Worm (Caenorhabditis elegans) whole organism, young adult: ENCODE results near the gene F47G3.4.
A peak's percentile ranks its signal among the peaks of the same experiment; 100 is the strongest.

Experiments
- B0261.1 ChIP-seq: sonication (generic microtip); optimal IDR thresholded peaks from 2 replicates; lab custom pipeline; 2016; ENCODE audit warnings: mild to moderate bottlenecking, missing genetic modification characterization, moderate library complexity, missing compliant biosample characterization
- F23B12.7 ChIP-seq: sonication (generic microtip); optimal IDR thresholded peaks from 2 replicates; lab custom pipeline; 2017; ENCODE audit warnings: missing genetic modification characterization, mild to moderate bottlenecking, missing compliant biosample characterization, antibody characterized with exemption, moderate library complexity; ENCODE audit not compliant: insufficient read depth
- F33H1.4 ChIP-seq: fragments of 200-800 bp; sonication (Bioruptor generic); IDR thresholded peaks from 2 replicates; pipeline ENCODE4 v1.3.6; 2022; ENCODE audit warnings: missing genetic modification reagents, missing genetic modification characterization, missing compliant biosample characterization
- F37B4.10 ChIP-seq: fragments of 200-800 bp; sonication (Bioruptor generic); IDR thresholded peaks from 2 replicates; pipeline ENCODE4 v1.3.6; 2022; ENCODE audit warnings: missing genetic modification characterization, missing compliant biosample characterization
- F39B2.1 ChIP-seq: fragments of 200-800 bp; sonication (Bioruptor generic); IDR thresholded peaks from 2 replicates; pipeline ENCODE4 v1.3.6; 2022; ENCODE audit warnings: missing genetic modification reagents, missing genetic modification characterization, missing compliant biosample characterization
- F49E8.2 ChIP-seq: sonication (generic microtip); optimal IDR thresholded peaks from 3 replicates; lab custom pipeline; 2017; ENCODE audit warnings: missing genetic modification characterization, mild to moderate bottlenecking, missing compliant biosample characterization, antibody characterized with exemption, moderate library complexity; ENCODE audit not compliant: insufficient read depth
- F52B5.7 ChIP-seq: sonication (generic microtip); optimal IDR thresholded peaks from 2 replicates; lab custom pipeline; 2016; ENCODE audit warnings: mild to moderate bottlenecking, missing genetic modification characterization, missing compliant biosample characterization
- F57C9.4 ChIP-seq: sonication (generic microtip); optimal IDR thresholded peaks from 2 replicates; lab custom pipeline; 2017; ENCODE audit warnings: mild to moderate bottlenecking, missing genetic modification characterization, missing compliant biosample characterization
- K12H6.12 ChIP-seq: fragments of 200-800 bp; sonication (Bioruptor generic); optimal IDR thresholded peaks from 2 replicates; lab custom pipeline; 2018; ENCODE audit warnings: mild to moderate bottlenecking, missing genetic modification characterization, missing compliant biosample characterization
- Y53G8AR.9 ChIP-seq: fragments of 200-800 bp; sonication (Bioruptor generic); conservative IDR thresholded peaks from 2 replicates; pipeline ENCODE4 v1.3.6; 2022; ENCODE audit warnings: missing genetic modification reagents, missing genetic modification characterization, missing compliant biosample characterization
- Y56A3A.18 ChIP-seq: fragments of 200-800 bp; sonication (Bioruptor generic); IDR thresholded peaks from 2 replicates; pipeline ENCODE4 v1.3.6; 2022; ENCODE audit warnings: missing genetic modification reagents, missing genetic modification characterization, missing compliant biosample characterization
- Y95B8A.8 ChIP-seq: fragments of 200-800 bp; sonication (Bioruptor generic); IDR thresholded peaks from 2 replicates; pipeline ENCODE4 v1.3.6; 2022; ENCODE audit warnings: missing genetic modification reagents, missing genetic modification characterization, missing compliant biosample characterization
- ZK185.1 ChIP-seq: sonication (generic microtip); optimal IDR thresholded peaks from 2 replicates; lab custom pipeline; 2016; ENCODE audit warnings: mild to moderate bottlenecking, missing genetic modification characterization, missing compliant biosample characterization; ENCODE audit not compliant: poor library complexity, severe bottlenecking
- ama-1 ChIP-seq, 3 experiments: fragments of 150-350 bp in 1 of 3; sonication (generic microtip) in 2 of 3; optimal IDR thresholded peaks; 2 replicates each; lab custom pipeline; 2014 to 2018; ENCODE audit warnings: missing biosample characterization in 2 of 3, missing genetic modification characterization in 2 of 3, missing genetic modification reagents in 2 of 3
- aptf-3 ChIP-seq: fragments of 200-800 bp; sonication (Bioruptor generic); IDR thresholded peaks from 2 replicates; pipeline ENCODE4 v1.3.6; 2022; ENCODE audit warnings: missing genetic modification characterization, missing compliant biosample characterization
- attf-5 ChIP-seq: fragments of 200-800 bp; sonication (Bioruptor generic); optimal IDR thresholded peaks from 2 replicates; lab custom pipeline; 2018; ENCODE audit warnings: mild to moderate bottlenecking, missing genetic modification characterization, missing compliant biosample characterization
- attf-6 ChIP-seq: fragments of 200-800 bp; sonication (Bioruptor generic); IDR thresholded peaks from 2 replicates; pipeline ENCODE4 v1.3.6; 2022; ENCODE audit warnings: missing genetic modification reagents, missing genetic modification characterization, missing compliant biosample characterization
- cebp-1 ChIP-seq, 2 experiments: fragments of 200-800 bp in 1 of 2; sonication (Bioruptor generic) in 1 of 2; sonication (generic microtip) in 1 of 2; IDR thresholded peaks in 1 of 2; optimal IDR thresholded peaks in 1 of 2; 2 replicates each; pipeline versions ENCODE4 v1.3.6 to Lab custom; 2017 to 2022; ENCODE audit warnings: missing compliant biosample characterization in 2 of 2, missing genetic modification characterization in 2 of 2, mild to moderate bottlenecking in 1 of 2, missing genetic modification reagents in 1 of 2, moderate library complexity in 1 of 2
- cebp-2 ChIP-seq: fragments of 200-800 bp; sonication (Bioruptor generic); IDR thresholded peaks from 2 replicates; pipeline ENCODE4 v1.3.6; 2022; ENCODE audit warnings: missing genetic modification characterization, missing compliant biosample characterization
- ceh-40 ChIP-seq: fragments of 200-800 bp; sonication (Bioruptor generic); IDR thresholded peaks from 2 replicates; pipeline ENCODE4 v1.3.6; 2022; ENCODE audit warnings: missing genetic modification characterization, missing compliant biosample characterization
- ceh-58 ChIP-seq: fragments of 200-800 bp; sonication (Bioruptor generic); IDR thresholded peaks from 2 replicates; pipeline ENCODE4 v1.3.6; 2022; ENCODE audit warnings: missing genetic modification characterization, missing compliant biosample characterization
- egrh-3 ChIP-seq: fragments of 200-800 bp; sonication (Bioruptor generic); IDR thresholded peaks from 2 replicates; pipeline ENCODE4 v1.3.6; 2022; ENCODE audit warnings: missing genetic modification reagents, missing genetic modification characterization, missing compliant biosample characterization
- hmg-1.2 ChIP-seq: fragments of 200-800 bp; sonication (Bioruptor generic); IDR thresholded peaks from 2 replicates; pipeline ENCODE4 v1.3.6; 2022; ENCODE audit warnings: missing genetic modification reagents, missing genetic modification characterization, missing compliant biosample characterization
- hmg-20 ChIP-seq: fragments of 200-800 bp; sonication (Bioruptor generic); IDR thresholded peaks from 2 replicates; pipeline ENCODE4 v1.3.6; 2022; ENCODE audit warnings: missing genetic modification reagents, missing genetic modification characterization, missing compliant biosample characterization
- hrde-1 ChIP-seq: sonication (generic microtip); optimal IDR thresholded peaks from 2 replicates; lab custom pipeline; 2016; ENCODE audit warnings: missing genetic modification characterization, mild to moderate bottlenecking, missing compliant biosample characterization, moderate library complexity, missing genotype, missing genetic modification reagents, borderline replicate concordance
- lag-1 ChIP-seq: fragments of 200-800 bp; sonication (Bioruptor generic); IDR thresholded peaks from 2 replicates; pipeline ENCODE4 v1.3.6; 2022; ENCODE audit warnings: missing genetic modification reagents, missing genetic modification characterization, missing compliant biosample characterization
- lin-35 ChIP-seq, 3 experiments: fragments of 150-350 bp in 2 of 3; sonication (generic microtip) in 1 of 3; optimal IDR thresholded peaks; 2 replicates each; lab custom pipeline; 2014 to 2018; ENCODE audit warnings: missing biosample characterization in 3 of 3, missing genetic modification characterization in 3 of 3, missing genetic modification reagents in 3 of 3
- lin-40 ChIP-seq: sonication (generic microtip); optimal IDR thresholded peaks from 2 replicates; lab custom pipeline; 2016; ENCODE audit warnings: missing genetic modification characterization, mild to moderate bottlenecking, missing compliant biosample characterization, missing genotype, missing genetic modification reagents
- lsy-27 ChIP-seq: sonication (generic microtip); optimal IDR thresholded peaks from 2 replicates; lab custom pipeline; 2017; ENCODE audit warnings: missing genetic modification characterization, mild to moderate bottlenecking, missing compliant biosample characterization, antibody characterized with exemption, missing genotype, borderline replicate concordance; ENCODE audit not compliant: insufficient read depth
- madf-3 ChIP-seq: fragments of 200-800 bp; sonication (Bioruptor generic); IDR thresholded peaks from 2 replicates; pipeline ENCODE4 v1.3.6; 2022; ENCODE audit warnings: missing genetic modification reagents, missing genetic modification characterization, missing compliant biosample characterization
- mel-28 ChIP-seq: sonication (generic microtip); optimal IDR thresholded peaks from 2 replicates; lab custom pipeline; 2016; ENCODE audit warnings: borderline replicate concordance, mild to moderate bottlenecking, missing genetic modification characterization, missing compliant biosample characterization
- mxl-1 ChIP-seq: sonication (generic microtip); optimal IDR thresholded peaks from 2 replicates; lab custom pipeline; 2016; ENCODE audit warnings: missing genetic modification characterization, missing compliant biosample characterization
- nfyb-1 ChIP-seq: fragments of 200-800 bp; sonication (Bioruptor generic); IDR thresholded peaks from 2 replicates; pipeline ENCODE4 v1.3.6; 2022; ENCODE audit warnings: missing genetic modification reagents, missing genetic modification characterization, missing compliant biosample characterization
- tbp1 ChIP-seq: fragments of 200-800 bp; sonication (Bioruptor generic); optimal IDR thresholded peaks from 2 replicates; lab custom pipeline; 2018; ENCODE audit warnings: mild to moderate bottlenecking, missing genetic modification characterization, missing compliant biosample characterization
- zfh-2 ChIP-seq: fragments of 200-800 bp; sonication (Bioruptor generic); conservative IDR thresholded peaks from 2 replicates; pipeline ENCODE4 v1.3.6; 2022; ENCODE audit warnings: missing genetic modification reagents, missing genetic modification characterization, missing compliant biosample characterization
- ztf-18 ChIP-seq: sonication (generic microtip); optimal IDR thresholded peaks from 2 replicates; lab custom pipeline; 2016; ENCODE audit warnings: missing genotype, mild to moderate bottlenecking, missing genetic modification characterization, missing compliant biosample characterization
- ztf-22 ChIP-seq: fragments of 200-800 bp; sonication (Bioruptor generic); optimal IDR thresholded peaks from 2 replicates; lab custom pipeline; 2018; ENCODE audit warnings: mild to moderate bottlenecking, missing genetic modification characterization, moderate library complexity, missing compliant biosample characterization
- ztf-26 ChIP-seq: sonication (generic microtip); optimal IDR thresholded peaks from 2 replicates; lab custom pipeline; 2017; ENCODE audit warnings: missing genetic modification characterization, missing compliant biosample characterization
- ztf-28 ChIP-seq: fragments of 200-800 bp; sonication (Bioruptor generic); IDR thresholded peaks from 2 replicates; pipeline ENCODE4 v1.3.6; 2022; ENCODE audit warnings: missing genetic modification reagents, missing genetic modification characterization, missing compliant biosample characterization
- ztf-3 ChIP-seq: fragments of 200-800 bp; sonication (Bioruptor generic); optimal IDR thresholded peaks from 2 replicates; lab custom pipeline; 2018; ENCODE audit warnings: mild to moderate bottlenecking, missing genetic modification characterization, missing compliant biosample characterization

Gene F47G3.4

ce11 chrX:2380818-2381217, 564 bp upstream of the F47G3.4 start:
- no peak for TF ChIP-seq ztf-28
- TF ChIP-seq lsy-27 (tag; lab: Kevin White, UChicago), result no peak
- TF ChIP-seq F39B2.1 (GFP tag; lab: Robert Waterston, UW), result no peak
- TF ChIP-seq Y95B8A.8 (GFP tag; lab: Robert Waterston, UW), result no peak
- no peak for TF ChIP-seq hmg-20 (GFP tag; lab: Robert Waterston, UW)
- no peak for TF ChIP-seq F23B12.7 (tag; lab: Kevin White, UChicago)
- no peak for TF ChIP-seq F57C9.4 (tag; lab: Kevin White, UChicago)

ce11 chrX:2382227-2382626, 845 bp downstream of the F47G3.4 start:
- TF ChIP-seq lin-35 (GFP tag; optimal IDR thresholded peaks at IDR 0.05; lab: Kevin White, UChicago) (peak in 1 of 3 experiments; percentile 27), ceh-40 (no peak), attf-5 (GFP tag; lab: Kevin White, UChicago) (peak; percentile 1), Y56A3A.18 (GFP tag; lab: Robert Waterston, UW) (0 out of 2 replicates have a peak, but pooled peaks have one; percentile 13), ztf-26 (tag; lab: Kevin White, UChicago) (peak; percentile 32), ztf-22 (no peak), lin-40 (peak; percentile 54), F49E8.2 (tag; lab: Kevin White, UChicago) (no peak), tbp1 (GFP tag; lab: Kevin White, UChicago) (peak; percentile 2), K12H6.12 (tag; lab: Kevin White, UChicago) (peak; percentile 3), ZK185.1 (tag; lab: Kevin White, UChicago) (peak; percentile 29), hmg-1.2 (GFP tag; lab: Robert Waterston, UW) (peak; percentile 33), ztf-18 (tag; lab: Kevin White, UChicago) (peak; percentile 91), hmg-20 (GFP tag; lab: Robert Waterston, UW) (no peak)

- TF ChIP-seq zfh-2 (GFP tag; lab: Robert Waterston, UW), result peak; percentile 45; the same call in 1 of the 2 replicates
- TF ChIP-seq attf-6, result no peak
These were observed 4.1 kb downstream of the F47G3.4 start, which contains the start of gene F47G3.1 for ce11 chrX:2385453-2385852. F47G3.1 (plus strand) TSS chrX:2385753.

- TF ChIP-seq nfyb-1 (GFP tag; lab: Robert Waterston, UW) (0 out of 2 replicates have a peak, but pooled peaks have one; percentile 15), F52B5.7 (no peak), B0261.1 (tag; lab: Kevin White, UChicago) (no peak), lag-1 (GFP tag; lab: Robert Waterston, UW) (no peak), ama-1 (optimal IDR thresholded peaks at IDR 0.05; lab: Kevin White, UChicago) (no peak), ama-1 (GFP tag; optimal IDR thresholded peaks at IDR 0.05; lab: Kevin White, UChicago) (no peak)
These were observed 5.7 kb downstream of the F47G3.4 start for ce11 chrX:2386922-2387566.

- TF ChIP-seq Y53G8AR.9 (GFP tag; lab: Robert Waterston, UW) (no peak), madf-3 (GFP tag; lab: Robert Waterston, UW) (no peak), hrde-1 (tag; lab: Kevin White, UChicago) (no peak), cebp-1 (GFP tag; IDR thresholded peaks at IDR 0.05; lab: Robert Waterston, UW) (no peak), cebp-1 (tag; optimal IDR thresholded peaks at IDR 0.05; lab: Kevin White, UChicago) (no peak), F33H1.4 (GFP tag; lab: Robert Waterston, UW) (no peak), lin-35 (GFP tag; optimal IDR thresholded peaks at IDR 0.05; lab: Kevin White, UChicago) (no peak), egrh-3 (GFP tag; lab: Robert Waterston, UW) (no peak), ztf-3 (no peak), mxl-1 (tag; lab: Kevin White, UChicago) (no peak), aptf-3 (GFP tag; lab: Robert Waterston, UW) (no peak), cebp-2 (no peak), F37B4.10 (no peak), ceh-58 (GFP tag; lab: Robert Waterston, UW) (no peak), mel-28 (tag; lab: Kevin White, UChicago) (no peak)
These were observed 13.6 kb downstream of the F47G3.4 start, which contains the start of gene C43H6.6 for ce11 chrX:2394983-2395382. C43H6.6 (plus strand) TSS chrX:2395283.
